Worm (Caenorhabditis elegans): ENCODE data around the gene glb-27.
A peak's percentile ranks its signal among the peaks of the same experiment; 100 is the strongest.

glb-27 gene

DNA sequence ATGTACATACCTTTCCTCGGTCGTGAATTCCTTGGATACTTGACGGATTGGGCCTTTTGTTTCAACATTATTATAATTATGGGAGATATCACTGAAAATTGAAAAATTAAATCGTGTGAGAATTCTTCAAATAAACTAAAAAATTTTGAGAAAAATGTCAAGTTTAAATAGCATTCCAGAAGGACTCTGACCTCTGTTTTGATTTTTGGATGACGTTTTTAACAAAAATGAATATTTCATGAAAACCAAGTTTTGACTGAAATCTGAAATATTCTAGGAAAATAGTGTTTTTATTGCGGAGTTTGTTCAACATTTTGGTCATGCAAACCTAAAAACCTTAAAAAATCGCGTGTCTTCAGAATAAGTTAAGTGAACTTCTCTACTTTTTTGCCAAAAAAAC lies at the start of gene glb-27:
Gene glb-27, minus strand, starts transcription at position 101 of the 400 bp plus-strand sequence.
- no peak for TF ChIP-seq elt-3 (tag; optimal IDR thresholded peaks at IDR 0.05)

DNA sequence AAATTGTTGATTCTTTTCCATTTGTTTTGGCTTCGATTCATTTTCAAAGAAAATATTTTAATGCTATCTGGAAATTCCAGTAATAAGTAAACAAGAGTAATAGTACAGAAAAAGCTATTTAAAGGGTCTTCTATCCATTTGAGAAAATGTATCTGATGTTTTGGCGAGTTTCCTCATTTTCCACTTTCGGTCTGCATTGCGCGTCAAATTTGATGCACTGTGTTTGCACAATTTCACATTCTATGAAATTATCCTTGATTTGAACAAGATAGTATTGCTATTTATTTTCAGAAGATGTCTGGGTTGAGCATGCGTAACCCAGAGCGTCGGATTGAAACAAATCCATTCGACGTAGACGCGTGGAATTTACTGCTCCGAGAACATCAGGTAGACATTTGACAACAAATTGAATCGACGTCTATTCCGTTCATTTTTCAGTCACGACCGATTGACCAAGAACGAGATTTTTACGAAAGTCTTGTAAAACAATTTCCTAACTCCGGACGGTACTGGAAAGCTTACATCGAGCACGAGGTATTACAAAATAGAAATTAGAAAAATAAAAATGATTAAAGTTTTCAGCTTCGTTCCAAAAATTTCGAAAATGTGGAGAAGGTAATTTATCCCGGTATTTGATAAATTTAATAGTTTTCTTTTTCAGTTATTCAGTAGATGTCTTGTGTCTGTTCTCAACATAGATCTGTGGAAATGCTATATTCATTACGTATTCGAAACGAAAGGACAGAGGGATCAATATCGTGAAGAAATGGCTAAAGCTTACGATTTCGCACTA lies 47.7 kb upstream of the glb-27 start, which contains the start of gene suf-1:
Gene suf-1, plus strand, starts transcription at position 280 of the 793 bp plus-strand sequence.
- TF ChIP-seq ztf-11 (tag; optimal IDR thresholded peaks at IDR 0.05) (no peak), sma-3 (GFP tag; optimal IDR thresholded peaks at IDR 0.05) (no peak), skn-1 (tag; optimal IDR thresholded peaks at IDR 0.05) (no peak), peb-1 (tag; optimal IDR thresholded peaks at IDR 0.05) (no peak), ztf-4 (tag; optimal IDR thresholded peaks at IDR 0.05) (no peak), ztf-1 (GFP tag; conservative IDR thresholded peaks at IDR 0.05) (no peak), mab-5 (tag; optimal IDR thresholded peaks at IDR 0.05) (no peak), gmeb-1 (tag; optimal IDR thresholded peaks at IDR 0.05) (no peak), C34F6.9 (tag; optimal IDR thresholded peaks at IDR 0.05) (no peak), blmp-1 (tag; optimal IDR thresholded peaks at IDR 0.05; ENCODE audit: insufficient read depth) (no peak), nhr-237 (tag; optimal IDR thresholded peaks at IDR 0.05) (no peak), sem-4 (tag; optimal IDR thresholded peaks at IDR 0.05) (peak; percentile 35), mdl-1 (tag; optimal IDR thresholded peaks at IDR 0.05) (no peak), lin-13 (GFP tag; optimal IDR thresholded peaks at IDR 0.05) (peak; percentile 33), R02D3.7 (tag; optimal IDR thresholded peaks at IDR 0.05) (no peak), crh-2 (tag; optimal IDR thresholded peaks at IDR 0.05) (peak; percentile 36), nhr-23 (tag; optimal IDR thresholded peaks at IDR 0.05) (no peak), mbf-1 (tag; optimal IDR thresholded peaks at IDR 0.05) (no peak), unc-39 (tag; optimal IDR thresholded peaks at IDR 0.05) (no peak), snpc-4 (tag; optimal IDR thresholded peaks at IDR 0.05) (no peak), dmd-4 (tag; optimal IDR thresholded peaks at IDR 0.05) (no peak), ZK546.5 (tag; optimal IDR thresholded peaks at IDR 0.05) (no peak), aly-2 (tag; optimal IDR thresholded peaks at IDR 0.05) (no peak), elt-3 (tag; optimal IDR thresholded peaks at IDR 0.05) (no peak), ceh-82 (tag; optimal IDR thresholded peaks at IDR 0.05) (no peak), lsy-2 (tag; optimal IDR thresholded peaks at IDR 0.05) (peak in 1 of 2 experiments; percentile 58), alr-1 (tag; optimal IDR thresholded peaks at IDR 0.05) (no peak), nhr-129 (tag; optimal IDR thresholded peaks at IDR 0.05) (peak; percentile 14), lin-11 (tag; optimal IDR thresholded peaks at IDR 0.05) (no peak), nhr-10 (tag; optimal IDR thresholded peaks at IDR 0.05) (no peak), zag-1 (tag; optimal IDR thresholded peaks at IDR 0.05) (no peak), nhr-25 (tag; optimal IDR thresholded peaks at IDR 0.05) (no peak), F13H6.1 (tag; optimal IDR thresholded peaks at IDR 0.05) (no peak), nhr-11 (tag; optimal IDR thresholded peaks at IDR 0.05) (no peak), nhr-6 (tag; optimal IDR thresholded peaks at IDR 0.05) (no peak), Y55F3AM.14 (GFP tag; optimal IDR thresholded peaks at IDR 0.05) (no peak), nhr-12 (tag; optimal IDR thresholded peaks at IDR 0.05) (no peak), ama-1 (optimal IDR thresholded peaks at IDR 0.05) (no peak), sma-9 (GFP tag; optimal IDR thresholded peaks at IDR 0.05) (peak; percentile 8), sma-9 (tag; optimal IDR thresholded peaks at IDR 0.05) (no peak), elt-1 (tag; optimal IDR thresholded peaks at IDR 0.05) (no peak), nhr-77 (tag; optimal IDR thresholded peaks at IDR 0.05) (no peak), egl-27 (tag; optimal IDR thresholded peaks at IDR 0.05) (no peak), nhr-21 (tag; optimal IDR thresholded peaks at IDR 0.05) (peak; percentile 35), fos-1 (tag; optimal IDR thresholded peaks at IDR 0.05) (peak; percentile 9), unc-62 (GFP tag; optimal IDR thresholded peaks at IDR 0.05) (no peak), lin-39 (tag; optimal IDR thresholded peaks at IDR 0.05) (no peak), ceh-16 (tag; optimal IDR thresholded peaks at IDR 0.05) (no peak), unc-55 (GFP tag; optimal IDR thresholded peaks at IDR 0.05) (no peak)

Data from whole organism, L2 larva.